Worm (Caenorhabditis elegans) whole organism, mixed stage, embryonic: ENCODE measurements around the gene bgnt-1.3.

Experiments
- ham-2 ChIP-seq: fragments of 200-800 bp; sonication (Bioruptor generic); optimal IDR thresholded peaks from 2 replicates; lab custom pipeline; 2018; ENCODE audit warnings: mild to moderate bottlenecking, missing genetic modification characterization, missing compliant biosample characterization
- mab-5 ChIP-seq: fragments of 150-350 bp; optimal IDR thresholded peaks from 2 replicates; lab custom pipeline; 2014; ENCODE audit warnings: missing biosample characterization, missing genetic modification characterization
- sem-2 ChIP-seq: fragments of 200-800 bp; sonication (Bioruptor generic); optimal IDR thresholded peaks from 2 replicates; lab custom pipeline; 2018; ENCODE audit warnings: mild to moderate bottlenecking, missing genetic modification characterization, missing compliant biosample characterization
- snpc-4 ChIP-seq: fragments of 150-350 bp; optimal IDR thresholded peaks from 2 replicates; lab custom pipeline; 2014; ENCODE audit warnings: missing biosample characterization, missing genetic modification characterization
- ztf-11 ChIP-seq: fragments of 150-350 bp; optimal IDR thresholded peaks from 2 replicates; lab custom pipeline; 2014; ENCODE audit warnings: missing biosample characterization, missing genetic modification characterization

ce11 chrV:16220020-16220419 lies 36.3 kb downstream of the bgnt-1.3 start:
- no peak for TF ChIP-seq mab-5 (tag; lab: Kevin White, UChicago)
- no peak for TF ChIP-seq sem-2 (GFP tag; lab: Kevin White, UChicago)
- no peak for TF ChIP-seq snpc-4 (tag; lab: Kevin White, UChicago)
- no peak for TF ChIP-seq ztf-11
- TF ChIP-seq ham-2: no peak
